Worm (Caenorhabditis elegans): ENCODE data around the gene arl-8.

- TF ChIP-seq W03F9.2 (tag; optimal IDR thresholded peaks at IDR 0.05), result no peak
- peak; percentile 72 for TF ChIP-seq him-1 (tag; optimal IDR thresholded peaks at IDR 0.05)
- TF ChIP-seq dao-5 (tag; optimal IDR thresholded peaks at IDR 0.05), result peak; percentile 76
These were observed 40.1 kb downstream of the arl-8 start for ce11 chrIV:14838095-14838494.
